Fruit fly (Drosophila melanogaster): Measurements from ENCODE around the gene CG10669.

DNA sequence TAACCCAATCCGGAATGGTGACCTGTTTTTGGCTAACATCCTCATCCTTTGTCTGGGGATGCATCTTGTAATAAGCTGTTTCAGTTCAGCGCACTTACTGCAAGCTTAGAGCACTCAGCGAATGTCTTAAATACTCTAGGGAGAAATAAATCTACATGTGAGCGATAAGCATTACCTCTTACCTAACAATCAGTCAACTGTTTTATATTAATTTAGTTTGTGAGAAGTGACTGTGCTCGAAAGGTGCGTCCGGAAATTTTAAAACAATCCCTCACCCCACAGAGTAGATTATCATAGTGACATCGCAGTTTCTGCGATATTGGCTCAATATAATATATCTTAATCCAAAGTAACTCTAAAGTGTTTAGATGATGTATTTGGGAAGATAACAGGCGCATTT is 17.0 kb downstream of the CG10669 start, which contains the start of gene CG10553:
- TF ChIP-seq Ets98B (GFP tag; IDR thresholded peaks at IDR 0.05) (no peak), CG9948 (tag; optimal IDR thresholded peaks at IDR 0.05) (no peak), Pif1B (GFP tag; optimal IDR thresholded peaks at IDR 0.05) (no peak), rn (GFP tag; IDR thresholded peaks at IDR 0.05) (no peak), gl (tag; optimal IDR thresholded peaks at IDR 0.05) (no peak), Pif1A (GFP tag; optimal IDR thresholded peaks at IDR 0.05) (no peak), CG4496 (GFP tag; IDR thresholded peaks at IDR 0.05) (no peak)

All from whole organism, pupa.